Fruit fly (Drosophila melanogaster) whole organism, prepupa: ENCODE results near the gene CG7202.
A peak's percentile ranks its signal among the peaks of the same experiment; 100 is the strongest.

Experiments used
- CG10631 ChIP-seq: fragments of 200-800 bp; sonication (Bioruptor generic); optimal IDR thresholded peaks from 2 replicates; lab custom pipeline; 2016; ENCODE audit warnings: missing biosample characterization, missing genetic modification characterization
- CG11294 ChIP-seq: fragments of 200-800 bp; sonication (Bioruptor generic); IDR thresholded peaks from 2 replicates; pipeline ENCODE4 v1.3.6; 2022; ENCODE audit warnings: missing biosample characterization, missing genetic modification characterization
- CG11762 ChIP-seq: fragments of 200-800 bp; sonication (Bioruptor generic); optimal IDR thresholded peaks from 3 replicates; lab custom pipeline; 2016; ENCODE audit warnings: missing biosample characterization, missing genetic modification characterization; ENCODE audit not compliant: insufficient read depth
- CG15336 ChIP-seq: fragments of 200-800 bp; sonication (Bioruptor generic); IDR thresholded peaks from 2 replicates; pipeline ENCODE4 v1.3.6; 2022; ENCODE audit warnings: missing biosample characterization, missing genetic modification characterization
- CG1621 ChIP-seq: fragments of 200-800 bp; sonication (Bioruptor generic); optimal IDR thresholded peaks from 3 replicates; lab custom pipeline; 2018; ENCODE audit warnings: missing biosample characterization, mild to moderate bottlenecking, missing genetic modification characterization
- CG16779 ChIP-seq: fragments of 200-800 bp; sonication (Bioruptor generic); optimal IDR thresholded peaks from 3 replicates; lab custom pipeline; 2017; ENCODE audit warnings: missing biosample characterization, mild to moderate bottlenecking, missing genetic modification characterization
- CG32006 ChIP-seq: fragments of 200-800 bp; sonication (Bioruptor generic); optimal IDR thresholded peaks from 3 replicates; lab custom pipeline; 2017; ENCODE audit warnings: missing biosample characterization, mild to moderate bottlenecking, missing genetic modification characterization
- CG34406 ChIP-seq: fragments of 200-800 bp; sonication (Bioruptor generic); optimal IDR thresholded peaks from 3 replicates; lab custom pipeline; 2016; ENCODE audit warnings: missing biosample characterization, missing genetic modification characterization
- CG3919 ChIP-seq: fragments of 200-800 bp; sonication (Bioruptor generic); optimal IDR thresholded peaks from 3 replicates; lab custom pipeline; 2016; ENCODE audit warnings: missing biosample characterization, missing genetic modification characterization
- CG4318 ChIP-seq: fragments of 200-800 bp; sonication (Bioruptor generic); optimal IDR thresholded peaks from 3 replicates; lab custom pipeline; 2017; ENCODE audit warnings: missing biosample characterization, mild to moderate bottlenecking, missing genetic modification characterization
- CG6163 ChIP-seq: fragments of 200-800 bp; sonication (Bioruptor generic); IDR thresholded peaks from 3 replicates; pipeline ENCODE4 v1.3.6; 2022; ENCODE audit warnings: missing biosample characterization, missing genetic modification characterization
- CG6792 ChIP-seq: fragments of 200-800 bp; sonication (Bioruptor generic); optimal IDR thresholded peaks from 3 replicates; lab custom pipeline; 2016; ENCODE audit warnings: missing biosample characterization, missing genetic modification characterization
- CG7368 ChIP-seq: fragments of 200-800 bp; sonication (Bioruptor generic); optimal IDR thresholded peaks from 3 replicates; lab custom pipeline; 2016; ENCODE audit warnings: missing biosample characterization, missing genetic modification characterization
- CG8319 ChIP-seq: fragments of 200-800 bp; sonication (Bioruptor generic); optimal IDR thresholded peaks from 3 replicates; lab custom pipeline; 2016; ENCODE audit warnings: missing biosample characterization, missing genetic modification characterization
- CG9139 ChIP-seq: fragments of 200-800 bp; sonication (Bioruptor generic); optimal IDR thresholded peaks from 3 replicates; lab custom pipeline; 2017; ENCODE audit warnings: missing biosample characterization, mild to moderate bottlenecking, missing genetic modification characterization
- Eip75B ChIP-seq: fragments of 200-800 bp; sonication (Bioruptor generic); optimal IDR thresholded peaks from 3 replicates; lab custom pipeline; 2016; ENCODE audit warnings: missing biosample characterization, missing genetic modification characterization
- Eip78C ChIP-seq: fragments of 200-800 bp; sonication (Bioruptor generic); peaks from one replicate; lab custom pipeline; 2016; ENCODE audit warnings: missing biosample characterization, missing genetic modification characterization
- Eip93F ChIP-seq: fragments of 200-800 bp; sonication (Bioruptor generic); optimal IDR thresholded peaks from 2 replicates; lab custom pipeline; 2016; ENCODE audit warnings: missing biosample characterization, mild to moderate bottlenecking, missing genetic modification characterization
- Ets21C ChIP-seq: fragments of 200-800 bp; sonication (Bioruptor generic); optimal IDR thresholded peaks from 3 replicates; lab custom pipeline; 2016; ENCODE audit warnings: missing biosample characterization, missing genetic modification characterization
- Ets96B ChIP-seq: fragments of 200-800 bp; optimal IDR thresholded peaks from 2 replicates; lab custom pipeline; 2019; ENCODE audit warnings: missing biosample characterization, mild to moderate bottlenecking, missing genetic modification characterization, moderate library complexity
- Hr38 ChIP-seq: sonication (Bioruptor generic); optimal IDR thresholded peaks from 2 replicates; lab custom pipeline; 2016; ENCODE audit warnings: missing biosample characterization, missing genetic modification characterization
- Hr4 ChIP-seq: fragments of 200-800 bp; sonication (Bioruptor generic); optimal IDR thresholded peaks from 3 replicates; lab custom pipeline; 2016; ENCODE audit warnings: missing biosample characterization, missing genetic modification characterization
- Met ChIP-seq: fragments of 200-800 bp; sonication (Bioruptor generic); optimal IDR thresholded peaks from 3 replicates; lab custom pipeline; 2016; ENCODE audit warnings: missing biosample characterization, missing genetic modification characterization
- OdsH ChIP-seq: fragments of 200-800 bp; sonication (Bioruptor generic); optimal IDR thresholded peaks from 3 replicates; lab custom pipeline; 2016; ENCODE audit warnings: missing biosample characterization, missing genetic modification characterization
- achi ChIP-seq: fragments of 200-800 bp; sonication (Bioruptor generic); optimal IDR thresholded peaks from 3 replicates; lab custom pipeline; 2016; ENCODE audit warnings: missing biosample characterization, missing genetic modification characterization
- acj6 ChIP-seq: fragments of 200-800 bp; sonication (Bioruptor generic); optimal IDR thresholded peaks from 3 replicates; lab custom pipeline; 2016; ENCODE audit warnings: missing biosample characterization, missing genetic modification characterization
- dac ChIP-seq: fragments of 200-800 bp; sonication (Bioruptor generic); optimal IDR thresholded peaks from 2 replicates; lab custom pipeline; 2017; ENCODE audit warnings: missing biosample characterization, mild to moderate bottlenecking, missing genetic modification characterization
- dsx ChIP-seq: fragments of 200-800 bp; optimal IDR thresholded peaks from 3 replicates; lab custom pipeline; 2019; ENCODE audit warnings: missing biosample characterization, mild to moderate bottlenecking, missing genetic modification characterization, moderate library complexity; ENCODE audit not compliant: poor library complexity, severe bottlenecking
- eg ChIP-seq: fragments of 200-800 bp; sonication (Bioruptor generic); IDR thresholded peaks from 3 replicates; pipeline ENCODE4 v1.3.6; 2022; ENCODE audit warnings: missing biosample characterization, missing genetic modification characterization
- esn ChIP-seq: fragments of 200-800 bp; sonication (Bioruptor generic); optimal IDR thresholded peaks from 2 replicates; lab custom pipeline; 2016; ENCODE audit warnings: missing biosample characterization, mild to moderate bottlenecking, missing genetic modification characterization, moderate library complexity
- lz ChIP-seq: fragments of 200-800 bp; sonication (Bioruptor generic); optimal IDR thresholded peaks from 3 replicates; lab custom pipeline; 2016; ENCODE audit warnings: missing biosample characterization, missing genetic modification characterization
- net ChIP-seq: fragments of 200-800 bp; sonication (Bioruptor generic); optimal IDR thresholded peaks from 3 replicates; lab custom pipeline; 2016; ENCODE audit warnings: missing biosample characterization, missing genetic modification characterization
- salr ChIP-seq, 2 experiments: fragments of 200-800 bp; sonication (Bioruptor generic); optimal IDR thresholded peaks; 3 replicates each; lab custom pipeline; 2016 to 2018; ENCODE audit warnings: missing biosample characterization in 2 of 2, missing genetic modification characterization in 2 of 2, mild to moderate bottlenecking in 1 of 2
- spab ChIP-seq: fragments of 200-800 bp; sonication (Bioruptor generic); optimal IDR thresholded peaks from 2 replicates; lab custom pipeline; 2017; ENCODE audit warnings: missing biosample characterization, mild to moderate bottlenecking, missing genetic modification characterization, missing genetic modification reagents
- ss ChIP-seq, 2 experiments: fragments of 200-800 bp; sonication (Bioruptor generic); optimal IDR thresholded peaks; 2 replicates in 1 of 2; 3 replicates in 1 of 2; lab custom pipeline; 2017 to 2018; ENCODE audit warnings: mild to moderate bottlenecking in 2 of 2, missing biosample characterization in 2 of 2, missing genetic modification characterization in 2 of 2, moderate library complexity in 1 of 2
- topi ChIP-seq: fragments of 200-800 bp; sonication (Bioruptor generic); optimal IDR thresholded peaks from 3 replicates; lab custom pipeline; 2016; ENCODE audit warnings: missing biosample characterization, missing genetic modification characterization

Gene CG7202

DNA sequence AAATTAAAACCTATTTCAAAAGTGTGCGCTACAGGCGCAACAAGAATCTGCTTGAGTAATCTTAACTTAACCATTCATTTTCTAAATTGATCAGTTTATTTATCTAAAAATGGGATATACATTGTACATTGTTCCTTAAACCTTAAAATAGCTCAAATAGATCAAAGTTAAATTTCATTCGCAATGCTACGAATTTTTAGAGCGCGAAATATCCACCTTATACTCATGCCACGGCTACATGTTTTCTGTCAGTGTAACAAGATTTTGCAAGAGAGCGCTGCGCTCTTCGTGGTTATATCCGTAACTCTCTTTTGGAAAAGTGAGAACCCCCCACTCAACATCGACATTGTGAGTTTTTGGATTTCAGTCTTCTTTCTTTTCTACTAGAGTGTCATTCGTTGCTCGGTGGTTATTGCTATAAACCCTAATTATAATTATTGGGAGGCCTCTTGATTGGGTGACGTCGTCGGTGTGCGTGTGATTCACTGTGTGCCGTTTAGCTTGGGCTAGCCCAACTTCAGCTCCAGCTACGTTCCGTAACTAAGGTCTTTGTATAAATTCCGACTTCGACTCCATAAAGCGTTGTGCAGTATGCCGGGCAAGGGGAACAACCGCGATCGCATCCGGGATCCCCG, 17.0 kb upstream of the CG7202 start (continued):
- peak; percentile 78 for TF ChIP-seq Eip75B (GFP tag; lab: Kevin White, UChicago)
- peak; percentile 73 for TF ChIP-seq acj6 (GFP tag; lab: Kevin White, UChicago)
- peak; percentile 67 for TF ChIP-seq achi (GFP tag; lab: Kevin White, UChicago)
- peak; percentile 66 for TF ChIP-seq Met (GFP tag; lab: Kevin White, UChicago)
- peak; percentile 52 for TF ChIP-seq topi
- peak; percentile 25 for TF ChIP-seq CG11762 (GFP tag; lab: Kevin White, UChicago)
- no peak for TF ChIP-seq CG9139 (GFP tag; lab: Kevin White, UChicago)
- peak; percentile 51 for TF ChIP-seq Ets96B (tag; lab: Kevin White, UChicago)
- peak; percentile 53 for TF ChIP-seq CG34406
- TF ChIP-seq CG32006 (GFP tag; lab: Kevin White, UChicago): peak; percentile 80
- no peak for TF ChIP-seq CG16779 (tag; lab: Kevin White, UChicago)
- peak; percentile 63 for TF ChIP-seq lz (GFP tag; lab: Kevin White, UChicago)
- TF ChIP-seq CG10631 (GFP tag; lab: Kevin White, UChicago): peak; percentile 55
- peak; percentile 78 for TF ChIP-seq Hr4 (GFP tag; lab: Kevin White, UChicago)
- TF ChIP-seq CG6163 (GFP tag; lab: Robert Waterston, UW): peak; percentile 67
- TF ChIP-seq eg (GFP tag; lab: Robert Waterston, UW): no peak; the same call in 2 of the 3 replicates
- no peak for TF ChIP-seq dsx (GFP tag; lab: Kevin White, UChicago)
- TF ChIP-seq ss (GFP tag; optimal IDR thresholded peaks at IDR 0.05; lab: Kevin White, UChicago): peak; percentile 0 to 27
- TF ChIP-seq Eip78C (GFP tag; lab: Kevin White, UChicago): peak; percentile 88
- TF ChIP-seq OdsH (GFP tag; lab: Kevin White, UChicago): peak; percentile 68
- TF ChIP-seq CG8319 (GFP tag; lab: Kevin White, UChicago): peak; percentile 36
- no peak for TF ChIP-seq salr (GFP tag; optimal IDR thresholded peaks at IDR 0.05; lab: Kevin White, UChicago)
- no peak for TF ChIP-seq CG1621 (tag; lab: Kevin White, UChicago)
- TF ChIP-seq dac (GFP tag; lab: Kevin White, UChicago): peak; percentile 40
- peak; percentile 51 for TF ChIP-seq Ets21C (GFP tag; lab: Kevin White, UChicago)
- no peak for TF ChIP-seq CG11294 (GFP tag; lab: Robert Waterston, UW)
- no peak for TF ChIP-seq Hr38 (GFP tag; lab: Kevin White, UChicago)
- peak; percentile 52 for TF ChIP-seq CG4318

DNA sequence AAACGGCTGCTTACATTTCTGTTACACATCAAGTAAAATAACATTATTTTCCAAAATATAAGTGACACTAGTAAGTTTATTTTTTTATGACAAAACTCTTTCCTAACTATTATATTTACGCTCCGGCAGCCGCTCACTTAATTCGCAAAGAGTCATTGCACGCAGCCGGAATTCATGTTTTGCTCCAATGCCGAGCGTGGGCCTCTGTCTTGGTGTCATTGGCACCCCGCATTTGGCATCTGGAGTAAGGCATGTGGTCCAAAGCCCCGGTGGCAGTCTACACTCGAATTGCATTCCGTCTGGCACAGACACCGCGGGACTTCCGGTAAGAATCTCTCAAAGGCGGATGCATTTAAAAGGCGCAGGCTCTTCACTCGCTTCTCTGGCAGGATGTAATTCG, 16.0 kb upstream of the CG7202 start:
- TF ChIP-seq Eip78C (GFP tag; lab: Kevin White, UChicago) (peak; percentile 45), acj6 (GFP tag; lab: Kevin White, UChicago) (no peak)

DNA sequence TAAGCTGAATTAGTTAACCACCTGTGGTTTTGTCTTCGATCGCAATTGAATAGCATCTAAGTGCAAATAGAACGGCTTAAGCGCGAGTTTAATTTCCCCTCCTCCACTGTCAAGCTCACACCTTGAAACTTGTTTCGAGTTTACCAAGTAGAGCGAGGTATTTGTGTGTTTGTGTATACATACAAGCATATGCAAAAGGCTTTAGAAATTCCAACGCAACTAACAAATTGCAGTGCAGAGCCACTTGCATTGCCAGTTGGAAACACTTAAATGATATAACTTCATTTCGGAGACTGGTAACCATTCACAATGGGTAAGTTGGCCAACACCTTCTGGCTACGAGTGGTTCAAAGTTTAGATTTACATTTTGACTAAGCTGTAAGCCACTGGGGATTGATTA, 15.4 kb upstream of the CG7202 start:
- TF ChIP-seq Eip93F (no peak), spab (GFP tag; lab: Kevin White, UChicago) (no peak), CG6792 (GFP tag; lab: Kevin White, UChicago) (no peak), CG7368 (GFP tag; lab: Kevin White, UChicago) (no peak), net (GFP tag; lab: Kevin White, UChicago) (no peak), CG4318 (no peak), salr (GFP tag; optimal IDR thresholded peaks at IDR 0.05; lab: Kevin White, UChicago) (no peak), Ets21C (GFP tag; lab: Kevin White, UChicago) (no peak), eg (GFP tag; lab: Robert Waterston, UW) (no peak), CG11294 (GFP tag; lab: Robert Waterston, UW) (no peak), CG1621 (tag; lab: Kevin White, UChicago) (no peak), dac (GFP tag; lab: Kevin White, UChicago) (no peak), CG15336 (no peak), Ets96B (tag; lab: Kevin White, UChicago) (no peak), esn (GFP tag; lab: Kevin White, UChicago) (no peak), CG3919 (no peak), CG10631 (GFP tag; lab: Kevin White, UChicago) (no peak), acj6 (GFP tag; lab: Kevin White, UChicago) (no peak)
